Fruit fly (Drosophila melanogaster): ENCODE measurements around the gene elgi.

elgi gene

dm6 chr3L:16001164-16001679 is 44.9 kb downstream of the elgi start:
- peak; percentile 48 for TF ChIP-seq esn (GFP tag; optimal IDR thresholded peaks at IDR 0.05)
- TF ChIP-seq acj6 (GFP tag; optimal IDR thresholded peaks at IDR 0.05) = peak; percentile 55
- TF ChIP-seq CG7368 (GFP tag; optimal IDR thresholded peaks at IDR 0.05) = no peak
- no peak for TF ChIP-seq CG11762 (GFP tag; optimal IDR thresholded peaks at IDR 0.05; ENCODE audit: insufficient read depth)
- TF ChIP-seq Ets21C (GFP tag; optimal IDR thresholded peaks at IDR 0.05) = no peak
- TF ChIP-seq Sox14 (GFP tag; optimal IDR thresholded peaks at IDR 0.05) = peak; percentile 62
- TF ChIP-seq CG10669 (GFP tag; optimal IDR thresholded peaks at IDR 0.05) = no peak
- no peak for TF ChIP-seq CG8632 (GFP tag; optimal IDR thresholded peaks at IDR 0.05)
- no peak for TF ChIP-seq CG34406 (GFP tag; optimal IDR thresholded peaks at IDR 0.05)
- TF ChIP-seq Eip78C (GFP tag) = peak; percentile 78
- peak; percentile 50 for TF ChIP-seq CG31627 (GFP tag; optimal IDR thresholded peaks at IDR 0.05)
- peak; percentile 61 for TF ChIP-seq CG4318 (GFP tag; optimal IDR thresholded peaks at IDR 0.05)
- no peak for TF ChIP-seq Eip75B (GFP tag; optimal IDR thresholded peaks at IDR 0.05)
- peak; percentile 16 for TF ChIP-seq Hr38 (GFP tag; optimal IDR thresholded peaks at IDR 0.05)
- TF ChIP-seq CG16779 (tag; optimal IDR thresholded peaks at IDR 0.05) = no peak
- peak; percentile 80 for TF ChIP-seq pdm3 (GFP tag; optimal IDR thresholded peaks at IDR 0.05)
- TF ChIP-seq CG32006 (GFP tag; optimal IDR thresholded peaks at IDR 0.05) = peak; percentile 91
- no peak for TF ChIP-seq fd85E (GFP tag; optimal IDR thresholded peaks at IDR 0.05)
- peak; percentile 32 for TF ChIP-seq lz (GFP tag; optimal IDR thresholded peaks at IDR 0.05)
- TF ChIP-seq CG8319 (GFP tag; optimal IDR thresholded peaks at IDR 0.05) = no peak
- peak; percentile 9 for TF ChIP-seq CG3032 (tag; optimal IDR thresholded peaks at IDR 0.05)
- peak; percentile 16 for TF ChIP-seq topi (GFP tag; optimal IDR thresholded peaks at IDR 0.05)
- peak; percentile 61 for TF ChIP-seq dac (GFP tag; optimal IDR thresholded peaks at IDR 0.05)
- TF ChIP-seq spab (GFP tag; optimal IDR thresholded peaks at IDR 0.05) = no peak
- peak; percentile 67 for TF ChIP-seq achi (GFP tag; optimal IDR thresholded peaks at IDR 0.05)
- TF ChIP-seq CG6792 (GFP tag; optimal IDR thresholded peaks at IDR 0.05) = peak; percentile 37
- TF ChIP-seq CG6163 (GFP tag; IDR thresholded peaks at IDR 0.05) = no peak; the same call in 2 of the 3 replicates
- TF ChIP-seq net (GFP tag; optimal IDR thresholded peaks at IDR 0.05) = peak; percentile 73
- TF ChIP-seq CG15336 (GFP tag; IDR thresholded peaks at IDR 0.05) = peak; percentile 91
- TF ChIP-seq CG8119 (GFP tag; IDR thresholded peaks at IDR 0.05) = peak; percentile 91
- no peak for TF ChIP-seq Ets96B (tag; optimal IDR thresholded peaks at IDR 0.05)
- peak; percentile 76 for TF ChIP-seq Lpt (GFP tag; optimal IDR thresholded peaks at IDR 0.05)
- TF ChIP-seq salr (GFP tag; optimal IDR thresholded peaks at IDR 0.05) = peak in 1 of 2 experiments; percentile 60
- peak; percentile 50 for TF ChIP-seq Hr39 (GFP tag; optimal IDR thresholded peaks at IDR 0.05)
- no peak for TF ChIP-seq Blimp-1 (GFP tag; optimal IDR thresholded peaks at IDR 0.05)
- peak; percentile 60 for TF ChIP-seq Gug (GFP tag; IDR thresholded peaks at IDR 0.05)
- TF ChIP-seq CG6808 (GFP tag; optimal IDR thresholded peaks at IDR 0.05) = no peak
- peak; percentile 45 for TF ChIP-seq Smox (GFP tag; optimal IDR thresholded peaks at IDR 0.05)
- no peak for TF ChIP-seq CG9139 (GFP tag; optimal IDR thresholded peaks at IDR 0.05)
- TF ChIP-seq Eip93F (GFP tag; optimal IDR thresholded peaks at IDR 0.05) = no peak
- no peak for TF ChIP-seq dsx (GFP tag; optimal IDR thresholded peaks at IDR 0.05; ENCODE audit: poor library complexity, severe bottlenecking)
- no peak for TF ChIP-seq ss (GFP tag; optimal IDR thresholded peaks at IDR 0.05)
- peak; percentile 94 for TF ChIP-seq fkh (GFP tag; optimal IDR thresholded peaks at IDR 0.05)
- TF ChIP-seq Met (GFP tag; optimal IDR thresholded peaks at IDR 0.05) = peak; percentile 53
- no peak for TF ChIP-seq CG1621 (tag; optimal IDR thresholded peaks at IDR 0.05)
- TF ChIP-seq CG10631 (GFP tag; optimal IDR thresholded peaks at IDR 0.05) = peak; percentile 23
- peak; percentile 74 for TF ChIP-seq svp (GFP tag)
- peak; percentile 85 for TF ChIP-seq eg (GFP tag; IDR thresholded peaks at IDR 0.05)
- TF ChIP-seq CG6276 (GFP tag; optimal IDR thresholded peaks at IDR 0.05) = peak; percentile 88
- TF ChIP-seq CG11902 (GFP tag; optimal IDR thresholded peaks at IDR 0.05) = no peak
- TF ChIP-seq cyc (GFP tag; optimal IDR thresholded peaks at IDR 0.05) = peak; percentile 39
- TF ChIP-seq Sox15 (GFP tag; optimal IDR thresholded peaks at IDR 0.05) = peak; percentile 23

Measured in whole organism, prepupa.